Worm (Caenorhabditis elegans) whole organism, young adult: ENCODE data around the gene srh-170.

Experiments
- B0019.2 ChIP-seq: fragments of 200-800 bp; sonication (Bioruptor generic); conservative IDR thresholded peaks from 2 replicates; pipeline ENCODE4 v1.3.6; 2022; ENCODE audit warnings: missing genetic modification reagents, missing genetic modification characterization, missing compliant biosample characterization
- C17E4.6 ChIP-seq: fragments of 200-800 bp; sonication (Bioruptor generic); IDR thresholded peaks from 2 replicates; pipeline ENCODE4 v1.3.6; 2022; ENCODE audit warnings: missing genetic modification reagents, missing genetic modification characterization, missing compliant biosample characterization
- F33H1.4 ChIP-seq: fragments of 200-800 bp; sonication (Bioruptor generic); IDR thresholded peaks from 2 replicates; pipeline ENCODE4 v1.3.6; 2022; ENCODE audit warnings: missing genetic modification reagents, missing genetic modification characterization, missing compliant biosample characterization
- F49E8.2 ChIP-seq: sonication (generic microtip); optimal IDR thresholded peaks from 3 replicates; lab custom pipeline; 2017; ENCODE audit warnings: missing genetic modification characterization, mild to moderate bottlenecking, missing compliant biosample characterization, antibody characterized with exemption, moderate library complexity; ENCODE audit not compliant: insufficient read depth
- F52B5.7 ChIP-seq: sonication (generic microtip); optimal IDR thresholded peaks from 2 replicates; lab custom pipeline; 2016; ENCODE audit warnings: mild to moderate bottlenecking, missing genetic modification characterization, missing compliant biosample characterization
- K12H6.12 ChIP-seq: fragments of 200-800 bp; sonication (Bioruptor generic); optimal IDR thresholded peaks from 2 replicates; lab custom pipeline; 2018; ENCODE audit warnings: mild to moderate bottlenecking, missing genetic modification characterization, missing compliant biosample characterization
- T07F8.4 ChIP-seq: sonication (generic microtip); optimal IDR thresholded peaks from 2 replicates; lab custom pipeline; 2016; ENCODE audit warnings: mild to moderate bottlenecking, missing genetic modification characterization, moderate library complexity, missing compliant biosample characterization
- Y95B8A.8 ChIP-seq: fragments of 200-800 bp; sonication (Bioruptor generic); IDR thresholded peaks from 2 replicates; pipeline ENCODE4 v1.3.6; 2022; ENCODE audit warnings: missing genetic modification reagents, missing genetic modification characterization, missing compliant biosample characterization
- ZK185.1 ChIP-seq: sonication (generic microtip); optimal IDR thresholded peaks from 2 replicates; lab custom pipeline; 2016; ENCODE audit warnings: mild to moderate bottlenecking, missing genetic modification characterization, missing compliant biosample characterization; ENCODE audit not compliant: poor library complexity, severe bottlenecking
- attf-3 ChIP-seq: fragments of 200-800 bp; sonication (Bioruptor generic); conservative IDR thresholded peaks from 2 replicates; pipeline ENCODE4 v1.3.6; 2022; ENCODE audit warnings: missing genetic modification reagents, missing genetic modification characterization, missing compliant biosample characterization
- cebp-2 ChIP-seq: fragments of 200-800 bp; sonication (Bioruptor generic); IDR thresholded peaks from 2 replicates; pipeline ENCODE4 v1.3.6; 2022; ENCODE audit warnings: missing genetic modification characterization, missing compliant biosample characterization
- dox-1 ChIP-seq: fragments of 200-800 bp; sonication (Bioruptor generic); IDR thresholded peaks from 2 replicates; pipeline ENCODE4 v1.3.6; 2022; ENCODE audit warnings: missing genetic modification reagents, missing genetic modification characterization, missing compliant biosample characterization
- dpl-1 ChIP-seq: fragments of 150-350 bp; optimal IDR thresholded peaks from 2 replicates; lab custom pipeline; 2014; ENCODE audit warnings: missing biosample characterization, missing genetic modification reagents, missing genetic modification characterization
- efl-1 ChIP-seq: fragments of 150-350 bp; optimal IDR thresholded peaks from 2 replicates; lab custom pipeline; 2014; ENCODE audit warnings: missing biosample characterization, missing genetic modification reagents, missing genetic modification characterization
- egl-18 ChIP-seq: fragments of 200-800 bp; sonication (Bioruptor generic); IDR thresholded peaks from 2 replicates; pipeline ENCODE4 v1.3.6; 2022; ENCODE audit warnings: missing genetic modification reagents, missing genetic modification characterization, missing compliant biosample characterization
- egrh-3 ChIP-seq: fragments of 200-800 bp; sonication (Bioruptor generic); IDR thresholded peaks from 2 replicates; pipeline ENCODE4 v1.3.6; 2022; ENCODE audit warnings: missing genetic modification reagents, missing genetic modification characterization, missing compliant biosample characterization
- ekl-4 ChIP-seq: fragments of 200-800 bp; sonication (Bioruptor generic); IDR thresholded peaks from 2 replicates; pipeline ENCODE4 v1.3.6; 2022; ENCODE audit warnings: missing genetic modification reagents, missing genetic modification characterization, missing compliant biosample characterization
- ets-4 ChIP-seq: fragments of 200-800 bp; sonication (Bioruptor generic); optimal IDR thresholded peaks from 2 replicates; lab custom pipeline; 2018; ENCODE audit warnings: mild to moderate bottlenecking, missing genetic modification characterization, missing compliant biosample characterization
- him-1 ChIP-seq: sonication (generic microtip); optimal IDR thresholded peaks from 2 replicates; lab custom pipeline; 2016; ENCODE audit warnings: missing genotype, missing genetic modification reagents, missing genetic modification characterization, missing compliant biosample characterization
- hmg-1.2 ChIP-seq: fragments of 200-800 bp; sonication (Bioruptor generic); IDR thresholded peaks from 2 replicates; pipeline ENCODE4 v1.3.6; 2022; ENCODE audit warnings: missing genetic modification reagents, missing genetic modification characterization, missing compliant biosample characterization
- hmg-20 ChIP-seq: fragments of 200-800 bp; sonication (Bioruptor generic); IDR thresholded peaks from 2 replicates; pipeline ENCODE4 v1.3.6; 2022; ENCODE audit warnings: missing genetic modification reagents, missing genetic modification characterization, missing compliant biosample characterization
- let-526 ChIP-seq: fragments of 200-800 bp; sonication (Bioruptor generic); IDR thresholded peaks from 2 replicates; pipeline ENCODE4 v1.3.6; 2022; ENCODE audit warnings: missing genetic modification reagents, missing genetic modification characterization, missing compliant biosample characterization
- let-607 ChIP-seq, 2 experiments: fragments of 200-800 bp in 1 of 2; sonication (Bioruptor generic) in 1 of 2; sonication (generic microtip) in 1 of 2; optimal IDR thresholded peaks; 2 replicates each; lab custom pipeline; 2016 to 2018; ENCODE audit warnings: mild to moderate bottlenecking in 2 of 2, missing compliant biosample characterization in 2 of 2, missing genetic modification characterization in 2 of 2, moderate library complexity in 2 of 2, missing genotype in 1 of 2
- lin-35 ChIP-seq, 3 experiments: fragments of 150-350 bp in 2 of 3; sonication (generic microtip) in 1 of 3; optimal IDR thresholded peaks; 2 replicates each; lab custom pipeline; 2014 to 2018; ENCODE audit warnings: missing biosample characterization in 3 of 3, missing genetic modification characterization in 3 of 3, missing genetic modification reagents in 3 of 3
- lin-40 ChIP-seq: sonication (generic microtip); optimal IDR thresholded peaks from 2 replicates; lab custom pipeline; 2016; ENCODE audit warnings: missing genetic modification characterization, mild to moderate bottlenecking, missing compliant biosample characterization, missing genotype, missing genetic modification reagents
- madf-6 ChIP-seq: fragments of 200-800 bp; sonication (Bioruptor generic); IDR thresholded peaks from 2 replicates; pipeline ENCODE4 v1.3.6; 2022; ENCODE audit warnings: missing genetic modification reagents, missing genetic modification characterization, missing compliant biosample characterization
- mcd-1 ChIP-seq: fragments of 200-800 bp; sonication (Bioruptor generic); IDR thresholded peaks from 2 replicates; pipeline ENCODE4 v1.3.6; 2022; ENCODE audit warnings: missing genetic modification reagents, missing genetic modification characterization, missing compliant biosample characterization
- nfya-1 ChIP-seq: sonication (generic microtip); optimal IDR thresholded peaks from 2 replicates; lab custom pipeline; 2017; ENCODE audit warnings: antibody characterized with exemption, missing compliant biosample characterization, missing genetic modification characterization, borderline replicate concordance; ENCODE audit not compliant: insufficient read depth
- nfyb-1 ChIP-seq: fragments of 200-800 bp; sonication (Bioruptor generic); IDR thresholded peaks from 2 replicates; pipeline ENCODE4 v1.3.6; 2022; ENCODE audit warnings: missing genetic modification reagents, missing genetic modification characterization, missing compliant biosample characterization
- nhr-120 ChIP-seq: fragments of 200-800 bp; sonication (Bioruptor generic); IDR thresholded peaks from 2 replicates; pipeline ENCODE4 v1.3.6; 2022; ENCODE audit warnings: missing genetic modification characterization, missing compliant biosample characterization
- nhr-179 ChIP-seq: sonication (generic microtip); optimal IDR thresholded peaks from 2 replicates; lab custom pipeline; 2016; ENCODE audit warnings: mild to moderate bottlenecking, missing genetic modification characterization, missing compliant biosample characterization
- pbrm-1 ChIP-seq: fragments of 200-800 bp; sonication (Bioruptor generic); IDR thresholded peaks from 2 replicates; pipeline ENCODE4 v1.3.6; 2022; ENCODE audit warnings: missing genetic modification reagents, missing genetic modification characterization, missing compliant biosample characterization
- repo-1 ChIP-seq: sonication (generic microtip); optimal IDR thresholded peaks from 2 replicates; lab custom pipeline; 2017; ENCODE audit warnings: mild to moderate bottlenecking, missing genetic modification characterization, missing compliant biosample characterization
- rpc-1 ChIP-seq, 2 experiments: fragments of 150-350 bp in 1 of 2; sonication (generic microtip) in 1 of 2; optimal IDR thresholded peaks; 2 replicates each; lab custom pipeline; 2014 to 2018; ENCODE audit warnings: missing biosample characterization in 1 of 2, missing genetic modification characterization in 1 of 2, missing genetic modification reagents in 1 of 2, missing genotype in 1 of 2
- sea-2 ChIP-seq: fragments of 200-800 bp; sonication (Bioruptor generic); IDR thresholded peaks from 2 replicates; pipeline ENCODE4 v1.3.6; 2022; ENCODE audit warnings: missing genetic modification characterization, missing compliant biosample characterization
- snpc-1.1 ChIP-seq: sonication (generic microtip); optimal IDR thresholded peaks from 2 replicates; lab custom pipeline; 2017; ENCODE audit warnings: missing genetic modification characterization, mild to moderate bottlenecking, missing compliant biosample characterization, antibody characterized with exemption, moderate library complexity, missing genotype, missing genetic modification reagents; ENCODE audit not compliant: insufficient read depth
- snpc-1.3 ChIP-seq: sonication (generic microtip); optimal IDR thresholded peaks from 2 replicates; lab custom pipeline; 2017; ENCODE audit warnings: missing genetic modification characterization, mild to moderate bottlenecking, missing compliant biosample characterization, antibody characterized with exemption, moderate library complexity, missing genotype, missing genetic modification reagents; ENCODE audit not compliant: insufficient read depth
- snpc-3.4 ChIP-seq: sonication (generic microtip); optimal IDR thresholded peaks from 2 replicates; lab custom pipeline; 2017; ENCODE audit warnings: missing genetic modification characterization, mild to moderate bottlenecking, missing compliant biosample characterization, antibody characterized with exemption, moderate library complexity, missing genotype, missing genetic modification reagents
- snpc-4 ChIP-seq, 5 experiments: fragments of 150-350 bp in 1 of 5; sonication (generic microtip) in 4 of 5; optimal IDR thresholded peaks; 2 replicates each; lab custom pipeline; 2014 to 2018; ENCODE audit warnings: missing genetic modification characterization in 5 of 5, missing biosample characterization in 3 of 5, antibody characterized with exemption in 2 of 5, mild to moderate bottlenecking in 2 of 5, missing compliant biosample characterization in 2 of 5, missing genotype in 2 of 5, moderate library complexity in 2 of 5, missing genetic modification reagents in 1 of 5
- tlf-1 ChIP-seq: fragments of 200-800 bp; sonication (Bioruptor generic); optimal IDR thresholded peaks from 2 replicates; lab custom pipeline; 2018; ENCODE audit warnings: mild to moderate bottlenecking, missing genetic modification characterization, missing compliant biosample characterization
- unc-130 ChIP-seq: sonication (generic microtip); optimal IDR thresholded peaks from 2 replicates; lab custom pipeline; 2016; ENCODE audit warnings: missing genetic modification reagents, missing genetic modification characterization, missing compliant biosample characterization
- unc-62 ChIP-seq: fragments of 150-350 bp; optimal IDR thresholded peaks from 2 replicates; lab custom pipeline; 2014; ENCODE audit warnings: missing biosample characterization, missing genetic modification reagents, missing genetic modification characterization
- xnd-1 ChIP-seq: sonication (generic microtip); optimal IDR thresholded peaks from 2 replicates; lab custom pipeline; 2016; ENCODE audit warnings: missing genotype, missing genetic modification reagents, missing genetic modification characterization, missing compliant biosample characterization
- ztf-22 ChIP-seq: fragments of 200-800 bp; sonication (Bioruptor generic); optimal IDR thresholded peaks from 2 replicates; lab custom pipeline; 2018; ENCODE audit warnings: mild to moderate bottlenecking, missing genetic modification characterization, moderate library complexity, missing compliant biosample characterization

The srh-170 gene

ce11 chrV:15397139-15397538 lies 8.5 kb upstream of the srh-170 start (continued):
- TF ChIP-seq unc-62 (GFP tag; lab: Kevin White, UChicago) (no peak), hmg-1.2 (no peak; the same call in 1 of the 2 replicates), lin-40 (tag; lab: Kevin White, UChicago) (no peak), dox-1 (no peak), B0019.2 (no peak), pbrm-1 (GFP tag; lab: Robert Waterston, UW) (peak; percentile 25; the same call in 1 of the 2 replicates), Y95B8A.8 (GFP tag; lab: Robert Waterston, UW) (peak; percentile 56; the same call in 1 of the 2 replicates), ets-4 (GFP tag; lab: Kevin White, UChicago) (no peak), let-607 (tag; optimal IDR thresholded peaks at IDR 0.05; lab: Kevin White, UChicago) (no peak), efl-1 (GFP tag; lab: Kevin White, UChicago) (no peak), K12H6.12 (tag; lab: Kevin White, UChicago) (no peak), nhr-120 (GFP tag; lab: Robert Waterston, UW) (no peak), snpc-1.1 (tag; lab: Kevin White, UChicago) (peak; percentile 34), repo-1 (tag; lab: Kevin White, UChicago) (no peak), rpc-1 (optimal IDR thresholded peaks at IDR 0.05; lab: Kevin White, UChicago) (no peak), rpc-1 (tag; optimal IDR thresholded peaks at IDR 0.05; lab: Kevin White, UChicago) (peak; percentile 10), egl-18 (GFP tag; lab: Robert Waterston, UW) (0 out of 2 replicates have a peak, but pooled peaks have one; percentile 40), madf-6 (GFP tag; lab: Robert Waterston, UW) (peak; percentile 73), tlf-1 (peak; percentile 63), him-1 (peak; percentile 37), cebp-2 (GFP tag; lab: Robert Waterston, UW) (no peak), attf-3 (GFP tag; lab: Robert Waterston, UW) (no peak), lin-35 (GFP tag; optimal IDR thresholded peaks at IDR 0.05; lab: Kevin White, UChicago) (peak in 1 of 3 experiments; percentile 2), F33H1.4 (GFP tag; lab: Robert Waterston, UW) (no peak), T07F8.4 (no peak)

ce11 chrV:15395347-15395746 lies 6.7 kb upstream of the srh-170 start, which contains the start of gene cyb-3:
TSS of gene cyb-3 (plus strand) at chrV:15395696.
- peak; percentile 36 for TF ChIP-seq unc-130 (GFP tag; lab: Kevin White, UChicago)
- TF ChIP-seq lin-35 (GFP tag; optimal IDR thresholded peaks at IDR 0.05; lab: Kevin White, UChicago), result peak in 1 of 3 experiments; percentile 69
- TF ChIP-seq ekl-4, result no peak
- TF ChIP-seq ZK185.1 (tag; lab: Kevin White, UChicago), result no peak
- peak; percentile 85 for TF ChIP-seq dpl-1 (GFP tag; lab: Kevin White, UChicago)
- TF ChIP-seq nfya-1 (tag; lab: Kevin White, UChicago), result no peak
- TF ChIP-seq let-526 (GFP tag; lab: Robert Waterston, UW), result no peak
- peak; percentile 82 for TF ChIP-seq xnd-1
- peak; percentile 1 for TF ChIP-seq snpc-4 (GFP tag; optimal IDR thresholded peaks at IDR 0.05; lab: Kevin White, UChicago)
- TF ChIP-seq snpc-4 (tag; optimal IDR thresholded peaks at IDR 0.05; lab: Kevin White, UChicago), result peak in 1 of 4 experiments; percentile 53
- peak; percentile 80 for TF ChIP-seq B0019.2
- no peak for TF ChIP-seq hmg-20 (GFP tag; lab: Robert Waterston, UW)
- TF ChIP-seq nfyb-1 (GFP tag; lab: Robert Waterston, UW), result no peak
- no peak for TF ChIP-seq rpc-1 (optimal IDR thresholded peaks at IDR 0.05; lab: Kevin White, UChicago)
- TF ChIP-seq rpc-1 (tag; optimal IDR thresholded peaks at IDR 0.05; lab: Kevin White, UChicago), result no peak
- no peak for TF ChIP-seq C17E4.6 (GFP tag; lab: Robert Waterston, UW)
- TF ChIP-seq efl-1 (GFP tag; lab: Kevin White, UChicago), result peak; percentile 95
- peak; percentile 60; the same call in 1 of the 2 replicates for TF ChIP-seq dox-1
- TF ChIP-seq F49E8.2, result peak; percentile 80
- no peak for TF ChIP-seq egrh-3 (GFP tag; lab: Robert Waterston, UW)
- TF ChIP-seq mcd-1, result peak; percentile 84
- TF ChIP-seq sea-2, result no peak
- peak; percentile 68 for TF ChIP-seq snpc-3.4 (tag; lab: Kevin White, UChicago)
- no peak for TF ChIP-seq F52B5.7
- TF ChIP-seq tlf-1, result peak; percentile 48
- TF ChIP-seq ztf-22 (GFP tag; lab: Kevin White, UChicago), result no peak
- TF ChIP-seq nhr-179 (tag; lab: Kevin White, UChicago), result no peak
- no peak for TF ChIP-seq snpc-1.3 (tag; lab: Kevin White, UChicago)
